Worm (Caenorhabditis elegans) whole organism, mixed stage, embryonic: ENCODE data around the gene F34D10.8.

Source experiments
- elt-3 ChIP-seq: fragments of 150-350 bp; optimal IDR thresholded peaks from 2 replicates; lab custom pipeline; 2014; ENCODE audit warnings: missing biosample characterization, missing genetic modification characterization
- snpc-4 ChIP-seq: fragments of 150-350 bp; optimal IDR thresholded peaks from 2 replicates; lab custom pipeline; 2014; ENCODE audit warnings: missing biosample characterization, missing genetic modification characterization
- unc-39 ChIP-seq: fragments of 150-350 bp; optimal IDR thresholded peaks from 2 replicates; lab custom pipeline; 2014; ENCODE audit warnings: missing biosample characterization, missing genetic modification characterization
- ztf-11 ChIP-seq: fragments of 150-350 bp; optimal IDR thresholded peaks from 2 replicates; lab custom pipeline; 2014; ENCODE audit warnings: missing biosample characterization, missing genetic modification characterization

ce11 chrIII:3694572-3694971, 36.0 kb upstream of the F34D10.8 start, which contains the start of gene npr-15:
- TF ChIP-seq elt-3 (tag; lab: Kevin White, UChicago) = no peak
- no peak for TF ChIP-seq ztf-11
- TF ChIP-seq unc-39 (tag; lab: Kevin White, UChicago) = no peak
- TF ChIP-seq snpc-4 (tag; lab: Kevin White, UChicago) = no peak
